Worm (Caenorhabditis elegans) whole organism, L1 larva: ENCODE measurements around the gene W06E11.1.

Experiments used
- C16A3.4 ChIP-seq: fragments of 150-350 bp; optimal IDR thresholded peaks from 2 replicates; lab custom pipeline; 2014; ENCODE audit warnings: missing biosample characterization, missing genetic modification characterization
- C34B4.2 ChIP-seq: sonication (generic microtip); optimal IDR thresholded peaks from 2 replicates; lab custom pipeline; 2017; ENCODE audit warnings: mild to moderate bottlenecking, missing genetic modification characterization, missing compliant biosample characterization
- Y116A8C.19 ChIP-seq: sonication (generic microtip); optimal IDR thresholded peaks from 2 replicates; lab custom pipeline; 2016; ENCODE audit warnings: missing compliant biosample characterization, missing genetic modification characterization, borderline replicate concordance
- ama-1 ChIP-seq: fragments of 150-350 bp; optimal IDR thresholded peaks from 2 replicates; lab custom pipeline; 2014
- ceh-88 ChIP-seq: fragments of 200-800 bp; sonication (Bioruptor generic); IDR thresholded peaks from 2 replicates; pipeline ENCODE4 v1.3.6; 2022; ENCODE audit warnings: missing genetic modification characterization, missing compliant biosample characterization
- ces-1 ChIP-seq: fragments of 150-350 bp; optimal IDR thresholded peaks from 2 replicates; lab custom pipeline; 2014; ENCODE audit warnings: missing biosample characterization, missing genetic modification reagents, missing genetic modification characterization
- dpl-1 ChIP-seq, 3 experiments: fragments of 150-350 bp in 2 of 3; sonication (generic microtip) in 1 of 3; optimal IDR thresholded peaks; 2 replicates each; lab custom pipeline; 2014 to 2017; ENCODE audit warnings: missing biosample characterization in 3 of 3, missing genetic modification characterization in 3 of 3, missing genetic modification reagents in 3 of 3
- dsc-1 ChIP-seq: sonication (generic microtip); optimal IDR thresholded peaks from 2 replicates; lab custom pipeline; 2016; ENCODE audit warnings: mild to moderate bottlenecking, missing genetic modification characterization, missing compliant biosample characterization
- efl-1 ChIP-seq, 4 experiments: fragments of 150-350 bp; optimal IDR thresholded peaks in 3 of 4; peaks in 1 of 4; 1 replicate in 1 of 4; 2 replicates in 3 of 4; lab custom pipeline; 2014; ENCODE audit warnings: missing biosample characterization in 2 of 4, missing genetic modification characterization in 2 of 4, missing genetic modification reagents in 2 of 4
- egl-27 ChIP-seq, 2 experiments: fragments of 150-350 bp in 1 of 2; sonication (generic microtip); optimal IDR thresholded peaks; 3 replicates each; lab custom pipeline; 2017 to 2018; ENCODE audit warnings: missing biosample characterization in 2 of 2, missing genetic modification characterization in 2 of 2, missing genetic modification reagents in 2 of 2
- fkh-8 ChIP-seq: sonication (generic microtip); optimal IDR thresholded peaks from 2 replicates; lab custom pipeline; 2016; ENCODE audit warnings: mild to moderate bottlenecking, missing genetic modification characterization, missing compliant biosample characterization
- hlh-17 ChIP-seq: fragments of 200-800 bp; sonication (Bioruptor generic); optimal IDR thresholded peaks from 2 replicates; lab custom pipeline; 2018; ENCODE audit warnings: missing genetic modification characterization, mild to moderate bottlenecking, missing compliant biosample characterization, moderate library complexity, borderline replicate concordance
- hpl-2 ChIP-seq: fragments of 150-350 bp; optimal IDR thresholded peaks from 2 replicates; lab custom pipeline; 2014; ENCODE audit warnings: missing biosample characterization, missing genetic modification reagents, missing genetic modification characterization
- isw-1 ChIP-seq: fragments of 200-800 bp; sonication (Bioruptor generic); IDR thresholded peaks from 2 replicates; pipeline ENCODE4 v1.3.6; 2022; ENCODE audit warnings: missing genetic modification characterization, missing compliant biosample characterization
- lin-15B ChIP-seq: fragments of 150-350 bp; sonication (generic microtip); optimal IDR thresholded peaks from 3 replicates; lab custom pipeline; 2014; ENCODE audit warnings: missing biosample characterization, missing genetic modification characterization
- lin-35 ChIP-seq, 2 experiments: fragments of 150-350 bp; optimal IDR thresholded peaks; 2 replicates each; lab custom pipeline; 2014; ENCODE audit warnings: missing biosample characterization in 2 of 2, missing genetic modification characterization in 2 of 2, missing genetic modification reagents in 2 of 2
- lsy-2 ChIP-seq, 2 experiments: fragments of 150-350 bp; optimal IDR thresholded peaks; 2 replicates each; lab custom pipeline; 2014; ENCODE audit warnings: missing biosample characterization in 2 of 2, missing genetic modification characterization in 2 of 2
- mef-2 ChIP-seq: fragments of 150-350 bp; optimal IDR thresholded peaks from 2 replicates; lab custom pipeline; 2014; ENCODE audit warnings: missing biosample characterization, missing genetic modification characterization
- mep-1 ChIP-seq: fragments of 150-350 bp; optimal IDR thresholded peaks from 2 replicates; lab custom pipeline; 2014; ENCODE audit warnings: missing biosample characterization, missing genetic modification characterization
- nhr-12 ChIP-seq: sonication (generic microtip); optimal IDR thresholded peaks from 2 replicates; lab custom pipeline; 2017; ENCODE audit warnings: missing biosample characterization, missing genetic modification characterization
- nhr-20 ChIP-seq: sonication (generic microtip); optimal IDR thresholded peaks from 2 replicates; lab custom pipeline; 2016; ENCODE audit warnings: mild to moderate bottlenecking, missing genetic modification characterization, missing compliant biosample characterization
- nhr-237 ChIP-seq: fragments of 150-350 bp; optimal IDR thresholded peaks from 2 replicates; lab custom pipeline; 2014; ENCODE audit warnings: missing biosample characterization, missing genetic modification characterization
- nhr-76 ChIP-seq: sonication (generic microtip); optimal IDR thresholded peaks from 2 replicates; lab custom pipeline; 2017; ENCODE audit warnings: missing biosample characterization, missing genetic modification characterization
- nhr-84 ChIP-seq: sonication (generic microtip); optimal IDR thresholded peaks from 2 replicates; lab custom pipeline; 2017; ENCODE audit warnings: missing biosample characterization, missing genetic modification characterization
- nhr-85 ChIP-seq: sonication (generic microtip); peaks from one replicate; lab custom pipeline; 2016; ENCODE audit warnings: missing genetic modification characterization, inconsistent platforms, missing compliant biosample characterization
- pag-3 ChIP-seq: sonication (generic microtip); optimal IDR thresholded peaks from 2 replicates; lab custom pipeline; 2017; ENCODE audit warnings: missing genetic modification characterization, mild to moderate bottlenecking, missing compliant biosample characterization, antibody characterized with exemption, borderline replicate concordance; ENCODE audit not compliant: insufficient read depth
- pax-3 ChIP-seq: fragments of 200-800 bp; sonication (Bioruptor generic); optimal IDR thresholded peaks from 2 replicates; lab custom pipeline; 2018; ENCODE audit warnings: mild to moderate bottlenecking, missing genetic modification characterization, moderate library complexity, missing compliant biosample characterization
- rnt-1 ChIP-seq: sonication (generic microtip); optimal IDR thresholded peaks from 2 replicates; lab custom pipeline; 2016; ENCODE audit warnings: mild to moderate bottlenecking, missing genetic modification characterization, moderate library complexity, missing compliant biosample characterization
- snpc-4 ChIP-seq: fragments of 150-350 bp; optimal IDR thresholded peaks from 2 replicates; lab custom pipeline; 2014; ENCODE audit warnings: missing biosample characterization, missing genetic modification characterization
- snu-23 ChIP-seq: sonication (generic microtip); optimal IDR thresholded peaks from 2 replicates; lab custom pipeline; 2016; ENCODE audit warnings: missing genetic modification characterization, missing compliant biosample characterization
- sptf-1 ChIP-seq: fragments of 150-350 bp; optimal IDR thresholded peaks from 2 replicates; lab custom pipeline; 2014; ENCODE audit warnings: missing biosample characterization, missing genetic modification characterization
- sup-37 ChIP-seq: fragments of 200-800 bp; sonication (Bioruptor generic); optimal IDR thresholded peaks from 2 replicates; lab custom pipeline; 2018; ENCODE audit warnings: mild to moderate bottlenecking, missing genetic modification characterization, missing compliant biosample characterization
- swsn-7 ChIP-seq: sonication (generic microtip); optimal IDR thresholded peaks from 2 replicates; lab custom pipeline; 2016; ENCODE audit warnings: missing genetic modification characterization, missing compliant biosample characterization
- tbx-2 ChIP-seq: sonication (generic microtip); optimal IDR thresholded peaks from 2 replicates; lab custom pipeline; 2016; ENCODE audit warnings: missing genetic modification characterization, missing compliant biosample characterization
- unc-130 ChIP-seq: fragments of 150-350 bp; optimal IDR thresholded peaks from 2 replicates; lab custom pipeline; 2017; ENCODE audit warnings: missing biosample characterization, missing genetic modification characterization, inconsistent platforms
- unc-98 ChIP-seq: fragments of 200-800 bp; sonication (Bioruptor generic); IDR thresholded peaks from 2 replicates; pipeline ENCODE4 v1.3.6; 2022; ENCODE audit warnings: missing genetic modification characterization, missing compliant biosample characterization
- xbp-1 ChIP-seq: sonication (generic microtip); optimal IDR thresholded peaks from 2 replicates; lab custom pipeline; 2016; ENCODE audit warnings: missing genetic modification characterization, missing compliant biosample characterization
- zip-4 ChIP-seq: fragments of 200-800 bp; sonication (Bioruptor generic); optimal IDR thresholded peaks from 2 replicates; lab custom pipeline; 2018; ENCODE audit warnings: mild to moderate bottlenecking, missing genetic modification characterization, moderate library complexity, missing compliant biosample characterization
- ztf-11 ChIP-seq, 2 experiments: sonication (generic microtip); optimal IDR thresholded peaks; 2 replicates each; lab custom pipeline; 2016 to 2017; ENCODE audit warnings: missing genetic modification characterization in 2 of 2, missing biosample characterization in 1 of 2, missing compliant biosample characterization in 1 of 2

Gene W06E11.1

ce11 chrIII:623754-624153 lies 18.1 kb upstream of the W06E11.1 start (continued):
- TF ChIP-seq ztf-11 (tag; optimal IDR thresholded peaks at IDR 0.05; lab: Kevin White, UChicago) = peak in 1 of 2 experiments; percentile 15
- peak; percentile 89 for TF ChIP-seq swsn-7 (tag; lab: Kevin White, UChicago)
- no peak; the same call in 1 of the 2 replicates for TF ChIP-seq ceh-88 (GFP tag; lab: Robert Waterston, UW)
- peak; percentile 91 for TF ChIP-seq nhr-20
- no peak for TF ChIP-seq ama-1 (lab: Kevin White, UChicago)
- TF ChIP-seq xbp-1 = peak; percentile 72
- no peak for TF ChIP-seq Y116A8C.19 (tag; lab: Kevin White, UChicago)
- no peak for TF ChIP-seq sptf-1 (tag; lab: Kevin White, UChicago)
- peak; percentile 28 for TF ChIP-seq sup-37 (GFP tag; lab: Kevin White, UChicago)
- peak; percentile 85 for TF ChIP-seq nhr-85
- TF ChIP-seq C34B4.2 (tag; lab: Kevin White, UChicago) = peak; percentile 74
- no peak for TF ChIP-seq nhr-12
- TF ChIP-seq tbx-2 (tag; lab: Kevin White, UChicago) = peak; percentile 82
- TF ChIP-seq fkh-8 = peak; percentile 90
- peak; percentile 65 for TF ChIP-seq snpc-4 (tag; lab: Kevin White, UChicago)
- TF ChIP-seq mef-2 (tag; lab: Kevin White, UChicago) = peak; percentile 55
- TF ChIP-seq pax-3 = peak; percentile 45
- TF ChIP-seq, all 84 proteins: peak for 52

ce11 chrIII:626091-626490 lies 15.8 kb upstream of the W06E11.1 start:
- TF ChIP-seq isw-1 (no peak), rnt-1 (tag; lab: Kevin White, UChicago) (no peak), nhr-237 (tag; lab: Kevin White, UChicago) (no peak), egl-27 (tag; optimal IDR thresholded peaks at IDR 0.05; lab: Kevin White, UChicago) (no peak), efl-1 (optimal IDR thresholded peaks at IDR 0.05; lab: Kevin White, UChicago) (no peak), efl-1 (GFP tag; optimal IDR thresholded peaks at IDR 0.05 in 1 of 2; lab: Kevin White, UChicago) (peak in 1 of 2 experiments; percentile 58), pag-3 (tag; lab: Kevin White, UChicago) (no peak), dsc-1 (tag; lab: Kevin White, UChicago) (no peak), unc-130 (no peak)
- TF ChIP-seq, all 84 proteins: peak for 1

- no peak for TF ChIP-seq C16A3.4 (tag; lab: Kevin White, UChicago)
- no peak for TF ChIP-seq hlh-17 (GFP tag; lab: Kevin White, UChicago)
- no peak for TF ChIP-seq ces-1 (GFP tag; lab: Kevin White, UChicago)
- TF ChIP-seq nhr-76 (tag; lab: Kevin White, UChicago) = no peak
- TF ChIP-seq sptf-1 (tag; lab: Kevin White, UChicago) = no peak
- no peak for TF ChIP-seq egl-27 (tag; optimal IDR thresholded peaks at IDR 0.05; lab: Kevin White, UChicago)
Measured at ce11 chrIII:627838-628237, 14.0 kb upstream of the W06E11.1 start, which contains the start of gene T19C3.5. TSS of gene T19C3.5 (minus strand) at chrIII:627938.

ce11 chrIII:631421-631820 lies 10.4 kb upstream of the W06E11.1 start, which contains the start of gene T19C3.6:
TSS of gene T19C3.6 (minus strand) at chrIII:631521.
- TF ChIP-seq hpl-2 (GFP tag; lab: Kevin White, UChicago) (no peak), zip-4 (no peak), lin-35 (GFP tag; optimal IDR thresholded peaks at IDR 0.05; lab: Kevin White, UChicago) (no peak), dsc-1 (tag; lab: Kevin White, UChicago) (no peak), unc-98 (GFP tag; lab: Robert Waterston, UW) (no peak), mep-1 (no peak), snu-23 (GFP tag; lab: Kevin White, UChicago) (no peak), lsy-2 (tag; optimal IDR thresholded peaks at IDR 0.05; lab: Kevin White, UChicago) (no peak), dpl-1 (GFP tag; optimal IDR thresholded peaks at IDR 0.05; lab: Kevin White, UChicago) (no peak), nhr-84 (no peak), lin-15B (tag; lab: Kevin White, UChicago) (no peak), efl-1 (optimal IDR thresholded peaks at IDR 0.05; lab: Kevin White, UChicago) (no peak), efl-1 (GFP tag; optimal IDR thresholded peaks at IDR 0.05 in 1 of 2; lab: Kevin White, UChicago) (no peak), nhr-20 (no peak), nhr-12 (no peak)
